Fruit fly (Drosophila melanogaster) whole organism, embryonic: ENCODE results near the gene Hex-t2.
A peak's percentile ranks its signal among the peaks of the same experiment; 100 is the strongest.

Source experiments
- Aef1 ChIP-seq: fragments of 200-800 bp; sonication (Bioruptor generic); IDR thresholded peaks from 3 replicates; pipeline ENCODE4 v1.3.6; 2022; ENCODE audit warnings: missing biosample characterization, missing genetic modification characterization
- B-H1 ChIP-seq: fragments of 200-800 bp; sonication (Bioruptor generic); IDR thresholded peaks from 3 replicates; pipeline ENCODE4 v1.3.6; 2022; ENCODE audit warnings: missing biosample characterization, missing genetic modification characterization
- BtbVII ChIP-seq: fragments of 200-800 bp; sonication (Bioruptor generic); optimal IDR thresholded peaks from 3 replicates; lab custom pipeline; 2017; ENCODE audit warnings: missing biosample characterization, mild to moderate bottlenecking, missing genetic modification characterization
- Bteb2 ChIP-seq: fragments of 200-800 bp; sonication (Bioruptor generic); optimal IDR thresholded peaks from 2 replicates; lab custom pipeline; 2016; ENCODE audit warnings: missing biosample characterization, missing genetic modification characterization
- CG10147 ChIP-seq: fragments of 200-800 bp; sonication (Bioruptor generic); optimal IDR thresholded peaks from 2 replicates; lab custom pipeline; 2019; ENCODE audit warnings: missing biosample characterization, mild to moderate bottlenecking, missing genetic modification characterization, moderate library complexity
- CG10366 ChIP-seq: fragments of 200-800 bp; sonication (Bioruptor generic); IDR thresholded peaks from 2 replicates; pipeline ENCODE4 v1.3.6; 2022; ENCODE audit warnings: missing biosample characterization, missing genetic modification characterization
- CG10979 ChIP-seq: fragments of 200-800 bp; sonication (Bioruptor generic); optimal IDR thresholded peaks from 2 replicates; lab custom pipeline; 2018; ENCODE audit warnings: missing biosample characterization, mild to moderate bottlenecking, missing genetic modification characterization, moderate library complexity
- CG11398 ChIP-seq: fragments of 200-800 bp; sonication (Bioruptor generic); optimal IDR thresholded peaks from 2 replicates; lab custom pipeline; 2016; ENCODE audit warnings: missing biosample characterization, missing genetic modification characterization
- CG11456 ChIP-seq: fragments of 200-800 bp; sonication (Bioruptor generic); IDR thresholded peaks from 3 replicates; pipeline ENCODE4 v1.3.6; 2022; ENCODE audit warnings: missing biosample characterization, missing genetic modification characterization
- CG11504 ChIP-seq: fragments of 200-800 bp; sonication (Bioruptor generic); optimal IDR thresholded peaks from 3 replicates; lab custom pipeline; 2019; ENCODE audit warnings: missing biosample characterization, mild to moderate bottlenecking, missing genetic modification characterization, moderate library complexity
- CG11560 ChIP-seq: fragments of 200-800 bp; sonication (Bioruptor generic); IDR thresholded peaks from 3 replicates; pipeline ENCODE4 v1.3.6; 2022; ENCODE audit warnings: missing biosample characterization, missing genetic modification characterization
- CG12071 ChIP-seq: fragments of 200-800 bp; sonication (Bioruptor generic); optimal IDR thresholded peaks from 3 replicates; lab custom pipeline; 2018; ENCODE audit warnings: missing biosample characterization, mild to moderate bottlenecking, missing genetic modification characterization
- CG13424 ChIP-seq: fragments of 200-800 bp; sonication (Bioruptor generic); optimal IDR thresholded peaks from 2 replicates; lab custom pipeline; 2019; ENCODE audit warnings: missing biosample characterization, mild to moderate bottlenecking, missing genetic modification characterization, moderate library complexity
- CG14014 ChIP-seq: fragments of 200-800 bp; sonication (Bioruptor generic); IDR thresholded peaks from 2 replicates; pipeline ENCODE4 v1.3.6; 2022; ENCODE audit warnings: missing biosample characterization, missing genetic modification characterization
- CG14441 ChIP-seq: fragments of 200-800 bp; sonication (Bioruptor generic); IDR thresholded peaks from 2 replicates; pipeline ENCODE4 v1.3.6; 2022; ENCODE audit warnings: missing biosample characterization, missing genetic modification characterization
- CG14667 ChIP-seq: fragments of 200-800 bp; sonication (Bioruptor generic); IDR thresholded peaks from 2 replicates; pipeline ENCODE4 v1.3.6; 2022; ENCODE audit warnings: missing biosample characterization, missing genetic modification characterization
- CG14860 ChIP-seq: fragments of 200-800 bp; sonication (Bioruptor generic); IDR thresholded peaks from 3 replicates; pipeline ENCODE4 v1.3.6; 2022; ENCODE audit warnings: missing biosample characterization, missing genetic modification characterization; ENCODE audit not compliant: partially characterized antibody
- CG15479 ChIP-seq: fragments of 200-800 bp; sonication (Bioruptor generic); optimal IDR thresholded peaks from 3 replicates; lab custom pipeline; 2019; ENCODE audit warnings: missing biosample characterization, mild to moderate bottlenecking, missing genetic modification characterization, moderate library complexity
- CG15696 ChIP-seq: fragments of 200-800 bp; sonication (Bioruptor generic); optimal IDR thresholded peaks from 2 replicates; lab custom pipeline; 2019; ENCODE audit warnings: missing biosample characterization, mild to moderate bottlenecking, missing genetic modification characterization, moderate library complexity
- CG17328 ChIP-seq: fragments of 200-800 bp; sonication (Bioruptor generic); IDR thresholded peaks from 2 replicates; pipeline ENCODE4 v1.3.6; 2022; ENCODE audit warnings: missing biosample characterization, missing genetic modification characterization
- CG17361 ChIP-seq: fragments of 200-800 bp; sonication (Bioruptor generic); IDR thresholded peaks from 3 replicates; pipeline ENCODE4 v1.3.6; 2022; ENCODE audit warnings: missing biosample characterization, missing genetic modification characterization
- CG2129 ChIP-seq: fragments of 200-800 bp; sonication (Bioruptor generic); IDR thresholded peaks from 2 replicates; pipeline ENCODE4 v1.3.6; 2022; ENCODE audit warnings: missing biosample characterization, missing genetic modification characterization; ENCODE audit not compliant: partially characterized antibody
- CG32767 ChIP-seq: fragments of 200-800 bp; sonication (Bioruptor generic); IDR thresholded peaks from 2 replicates; pipeline ENCODE4 v1.3.6; 2022; ENCODE audit warnings: missing biosample characterization, missing genetic modification characterization
- CG4730 ChIP-seq: fragments of 200-800 bp; sonication (Bioruptor generic); IDR thresholded peaks from 2 replicates; pipeline ENCODE4 v1.3.6; 2022; ENCODE audit warnings: missing biosample characterization, missing genetic modification characterization
- CG6254 ChIP-seq: fragments of 200-800 bp; sonication (Bioruptor generic); optimal IDR thresholded peaks from 3 replicates; lab custom pipeline; 2017; ENCODE audit warnings: mild to moderate bottlenecking, missing biosample characterization, missing genetic modification reagents, missing genetic modification characterization
- CG6654 ChIP-seq: fragments of 200-800 bp; sonication (Bioruptor generic); optimal IDR thresholded peaks from 2 replicates; lab custom pipeline; 2017; ENCODE audit warnings: missing biosample characterization, mild to moderate bottlenecking, missing genetic modification characterization
- CG6854 ChIP-seq: fragments of 200-800 bp; sonication (Bioruptor generic); optimal IDR thresholded peaks from 3 replicates; lab custom pipeline; 2017; ENCODE audit warnings: missing biosample characterization, mild to moderate bottlenecking, missing genetic modification characterization
- CG7745 ChIP-seq: fragments of 200-800 bp; sonication (Bioruptor generic); optimal IDR thresholded peaks from 2 replicates; lab custom pipeline; 2018; ENCODE audit warnings: missing biosample characterization, mild to moderate bottlenecking, missing genetic modification characterization, moderate library complexity
- CG9437 ChIP-seq: fragments of 200-800 bp; sonication (Bioruptor generic); optimal IDR thresholded peaks from 2 replicates; lab custom pipeline; 2018; ENCODE audit warnings: missing biosample characterization, mild to moderate bottlenecking, missing genetic modification characterization
- CG9932 ChIP-seq: fragments of 200-800 bp; sonication (Bioruptor generic); IDR thresholded peaks from 2 replicates; pipeline ENCODE4 v1.3.6; 2022; ENCODE audit warnings: missing biosample characterization, missing genetic modification characterization
- GATAe ChIP-seq: fragments of 200-800 bp; sonication (Bioruptor generic); conservative IDR thresholded peaks from 2 replicates; pipeline ENCODE4 v1.3.6; 2022; ENCODE audit warnings: missing biosample characterization, missing genetic modification characterization
- HHEX ChIP-seq: fragments of 200-800 bp; sonication (Bioruptor generic); optimal IDR thresholded peaks from 3 replicates; lab custom pipeline; 2017; ENCODE audit warnings: missing biosample characterization, mild to moderate bottlenecking, missing genetic modification characterization, missing genetic modification reagents
- Jarid2 ChIP-seq: fragments of 200-800 bp; sonication (Bioruptor generic); optimal IDR thresholded peaks from 3 replicates; lab custom pipeline; 2017; ENCODE audit warnings: mild to moderate bottlenecking, missing biosample characterization, missing genetic modification reagents, missing genetic modification characterization
- MESR4 ChIP-seq: fragments of 200-800 bp; sonication (Bioruptor generic); optimal IDR thresholded peaks from 2 replicates; lab custom pipeline; 2018; ENCODE audit warnings: missing biosample characterization, mild to moderate bottlenecking, missing genetic modification characterization, moderate library complexity
- Meics ChIP-seq: fragments of 200-800 bp; sonication (Bioruptor generic); optimal IDR thresholded peaks from 2 replicates; lab custom pipeline; 2017; ENCODE audit warnings: missing biosample characterization, mild to moderate bottlenecking, missing genetic modification characterization
- Mes4 ChIP-seq: fragments of 200-800 bp; sonication (Bioruptor generic); optimal IDR thresholded peaks from 2 replicates; lab custom pipeline; 2016; ENCODE audit warnings: missing biosample characterization, missing genetic modification characterization
- Oli ChIP-seq: fragments of 200-800 bp; sonication (Bioruptor generic); optimal IDR thresholded peaks from 2 replicates; lab custom pipeline; 2018; ENCODE audit warnings: missing biosample characterization, mild to moderate bottlenecking, missing genetic modification characterization, moderate library complexity
- abd-A ChIP-seq: fragments of 200-800 bp; sonication (Bioruptor generic); optimal IDR thresholded peaks from 3 replicates; lab custom pipeline; 2019; ENCODE audit warnings: missing biosample characterization, mild to moderate bottlenecking, missing genetic modification characterization, moderate library complexity
- chn ChIP-seq: fragments of 200-800 bp; sonication (Bioruptor generic); optimal IDR thresholded peaks from 2 replicates; lab custom pipeline; 2016; ENCODE audit warnings: missing biosample characterization, missing genetic modification characterization
- crol ChIP-seq: fragments of 200-800 bp; sonication (Bioruptor generic); IDR thresholded peaks from 2 replicates; pipeline ENCODE4 v1.3.6; 2022; ENCODE audit warnings: missing biosample characterization, missing genetic modification characterization
- ems ChIP-seq: fragments of 200-800 bp; sonication (Bioruptor generic); optimal IDR thresholded peaks from 3 replicates; lab custom pipeline; 2016; ENCODE audit warnings: missing biosample characterization, missing genetic modification characterization
- fd3F ChIP-seq: fragments of 200-800 bp; sonication (Bioruptor generic); optimal IDR thresholded peaks from 2 replicates; lab custom pipeline; 2018; ENCODE audit warnings: missing biosample characterization, mild to moderate bottlenecking, missing genetic modification characterization, moderate library complexity
- fu2 ChIP-seq: fragments of 200-800 bp; sonication (Bioruptor generic); optimal IDR thresholded peaks from 2 replicates; lab custom pipeline; 2016; ENCODE audit warnings: missing biosample characterization, missing genetic modification characterization
- gcm2 ChIP-seq: fragments of 200-800 bp; sonication (Bioruptor generic); optimal IDR thresholded peaks from 2 replicates; lab custom pipeline; 2016; ENCODE audit warnings: missing biosample characterization, missing genetic modification characterization
- inv ChIP-seq: fragments of 200-800 bp; sonication (Bioruptor generic); IDR thresholded peaks from 2 replicates; pipeline ENCODE4 v1.3.6; 2022; ENCODE audit warnings: missing biosample characterization, missing genetic modification characterization; ENCODE audit not compliant: partially characterized antibody
- lab ChIP-seq: fragments of 200-800 bp; sonication (Bioruptor generic); optimal IDR thresholded peaks from 3 replicates; lab custom pipeline; 2017; ENCODE audit warnings: missing biosample characterization, missing genetic modification characterization, mild to moderate bottlenecking, moderate library complexity, missing genetic modification reagents
- prd ChIP-seq, 3 experiments: fragments of >200 bp in 2 of 3; fragments of 200-800 bp in 1 of 3; sonication (Bioruptor generic) in 1 of 3; optimal IDR thresholded peaks in 2 of 3; IDR thresholded peaks in 1 of 3; 2 replicates in 2 of 3; 3 replicates in 1 of 3; pipeline versions ENCODE4 v1.3.6 to Lab custom; 2017 to 2022; ENCODE audit warnings: missing biosample characterization in 1 of 3, missing genetic modification characterization in 1 of 3
- pzg ChIP-seq: fragments of 200-800 bp; sonication (Bioruptor generic); optimal IDR thresholded peaks from 3 replicates; lab custom pipeline; 2018; ENCODE audit warnings: missing biosample characterization, mild to moderate bottlenecking, missing genetic modification characterization, moderate library complexity

The Hex-t2 gene

dm6 chr3R:26461226-26461805, 10.8 kb downstream of the Hex-t2 start, which contains the start of gene CG5455 (continued):
- peak; percentile 47; the same call in 1 of the 2 replicates for TF ChIP-seq CG32767 (GFP tag; lab: Robert Waterston, UW)
- TF ChIP-seq CG6654, result no peak
- TF ChIP-seq CG15479 (GFP tag; lab: Kevin White, UChicago), result no peak
- no peak for TF ChIP-seq CG7745
- no peak for TF ChIP-seq CG15696 (tag; lab: Kevin White, UChicago)
- TF ChIP-seq fd3F (GFP tag; lab: Kevin White, UChicago), result no peak
- TF ChIP-seq CG10979 (tag; lab: Kevin White, UChicago), result no peak
- TF ChIP-seq B-H1 (GFP tag; lab: Robert Waterston, UW), result no peak; the same call in 2 of the 3 replicates
- peak; percentile 28 for TF ChIP-seq chn (GFP tag; lab: Kevin White, UChicago)
- TF ChIP-seq MESR4, result no peak
- peak; percentile 75 for TF ChIP-seq HHEX (GFP tag; lab: Kevin White, UChicago)
- TF ChIP-seq CG4730 (GFP tag; lab: Robert Waterston, UW), result no peak
- no peak for TF ChIP-seq CG9437 (GFP tag; lab: Kevin White, UChicago)
- peak; percentile 7 for TF ChIP-seq Bteb2 (GFP tag; lab: Kevin White, UChicago)
- peak; percentile 41; the same call in 1 of the 2 replicates for TF ChIP-seq CG9932 (GFP tag; lab: Robert Waterston, UW)
- peak; percentile 17 for TF ChIP-seq CG13424 (tag; lab: Kevin White, UChicago)
- peak; percentile 61 for TF ChIP-seq CG10147 (GFP tag; lab: Kevin White, UChicago)
- TF ChIP-seq CG14441 (GFP tag; lab: Robert Waterston, UW), result peak; percentile 35; the same call in 1 of the 2 replicates
- no peak for TF ChIP-seq ems (GFP tag; lab: Kevin White, UChicago)
- no peak for TF ChIP-seq CG11560 (tag; lab: Robert Waterston, UW)
- TF ChIP-seq Aef1 (GFP tag; lab: Robert Waterston, UW), result peak; percentile 51; the same call in 2 of the 3 replicates
- TF ChIP-seq Jarid2, result peak; percentile 95
- TF ChIP-seq pzg (GFP tag; lab: Kevin White, UChicago), result peak; percentile 24
- no peak for TF ChIP-seq GATAe (GFP tag; lab: Robert Waterston, UW)
- TF ChIP-seq Meics (GFP tag; lab: Kevin White, UChicago), result peak; percentile 58
- TF ChIP-seq CG11398, result no peak
- TF ChIP-seq fu2 (GFP tag; lab: Kevin White, UChicago), result peak; percentile 17
- TF ChIP-seq lab (GFP tag; lab: Kevin White, UChicago), result peak; percentile 87
- no peak for TF ChIP-seq CG2129 (GFP tag; lab: Robert Waterston, UW)
- no peak for TF ChIP-seq CG10366
- no peak for TF ChIP-seq CG17361 (GFP tag; lab: Robert Waterston, UW)
- TF ChIP-seq CG6254 (GFP tag; lab: Kevin White, UChicago), result peak; percentile 35
- 0 out of 2 replicates have a peak, but pooled peaks have one; percentile 29 for TF ChIP-seq CG17328
- peak; percentile 22; the same call in 1 of the 2 replicates for TF ChIP-seq inv (GFP tag; lab: Robert Waterston, UW)
- TF ChIP-seq CG14860, result no peak
- TF ChIP-seq Mes4, result peak; percentile 7
- peak; percentile 76 for TF ChIP-seq BtbVII
- peak; percentile 85 for TF ChIP-seq CG12071 (GFP tag; lab: Kevin White, UChicago)
- TF ChIP-seq abd-A (tag; lab: Kevin White, UChicago), result peak; percentile 92
- TF ChIP-seq CG11456, result peak; percentile 70; the same call in 2 of the 3 replicates
- no peak for TF ChIP-seq Oli (tag; lab: Kevin White, UChicago)
- peak; percentile 82 for TF ChIP-seq CG6854 (GFP tag; lab: Kevin White, UChicago)
- TF ChIP-seq prd (optimal IDR thresholded peaks at IDR 0.05; lab: Kevin White, UChicago), result no peak
- no peak; the same call in 2 of the 3 replicates for TF ChIP-seq prd (GFP tag; IDR thresholded peaks at IDR 0.05; lab: Robert Waterston, UW)
- peak; percentile 66; the same call in 1 of the 2 replicates for TF ChIP-seq CG14014 (GFP tag; lab: Robert Waterston, UW)
- TF ChIP-seq crol (GFP tag; lab: Robert Waterston, UW), result peak; percentile 94
- TF ChIP-seq gcm2 (GFP tag; lab: Kevin White, UChicago), result no peak
- TF ChIP-seq CG11504, result peak; percentile 75
- TF ChIP-seq CG14667 (GFP tag; lab: Robert Waterston, UW), result no peak
